Worm (Caenorhabditis elegans): ENCODE data around the gene H24K24.2.

Gene H24K24.2

DNA sequence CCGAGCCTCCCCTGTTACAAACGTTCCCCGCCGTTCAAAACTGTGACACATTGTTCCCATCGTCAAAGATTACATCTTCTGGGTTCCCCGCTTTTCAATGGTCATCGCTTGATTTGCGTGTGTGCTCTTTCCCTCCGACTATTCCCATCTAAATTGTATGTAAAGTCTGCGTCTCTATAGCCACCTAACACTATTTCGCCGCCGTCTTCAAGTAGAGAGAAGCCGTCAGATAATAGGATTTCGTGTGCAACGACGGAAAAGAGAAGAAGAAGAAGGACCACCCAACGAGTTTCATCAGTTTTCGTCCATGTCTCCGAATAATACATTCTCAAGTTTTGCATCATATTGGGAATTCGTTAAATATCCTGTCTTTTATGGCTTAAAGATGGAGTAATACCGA lies 48.6 kb downstream of the H24K24.2 start:
- TF ChIP-seq madf-10 (tag; optimal IDR thresholded peaks at IDR 0.05) (no peak), sptf-2 (GFP tag; optimal IDR thresholded peaks at IDR 0.05) (no peak), Y53G8AR.9 (GFP tag; conservative IDR thresholded peaks at IDR 0.05) (no peak), cebp-2 (GFP tag; IDR thresholded peaks at IDR 0.05) (no peak), unc-62 (GFP tag; optimal IDR thresholded peaks at IDR 0.05) (no peak), hmg-1.2 (GFP tag; IDR thresholded peaks at IDR 0.05) (peak; percentile 74; the same call in 1 of the 2 replicates), rec-8 (tag; optimal IDR thresholded peaks at IDR 0.05) (no peak), mel-28 (tag; optimal IDR thresholded peaks at IDR 0.05; ENCODE audit: borderline replicate concordance) (no peak)

DNA sequence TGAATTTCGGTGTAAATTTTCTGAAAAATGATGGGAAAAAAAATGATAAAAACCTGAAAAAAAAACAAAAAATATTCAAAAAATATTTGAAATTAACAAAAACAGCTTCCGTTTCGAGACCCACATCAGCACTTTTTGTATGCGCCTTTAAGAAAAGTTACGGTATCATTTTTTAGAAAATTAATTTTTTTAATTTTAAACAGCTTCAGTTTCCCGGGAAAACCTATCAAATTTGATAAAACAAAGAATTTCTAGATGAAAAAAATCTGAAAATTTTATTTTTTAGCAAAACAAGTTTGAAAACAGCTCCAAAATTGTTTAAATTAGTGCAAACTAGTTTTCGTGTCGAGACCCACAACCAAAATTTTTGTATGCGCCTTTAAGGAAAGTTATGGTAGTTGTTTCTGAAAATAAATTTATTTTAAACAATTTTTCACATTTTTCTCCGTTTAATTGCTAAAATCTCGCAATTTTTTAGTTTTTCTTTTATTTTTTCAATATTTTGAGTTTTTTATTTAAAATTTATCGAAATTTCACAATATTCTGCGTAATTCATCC lies 51.5 kb downstream of the H24K24.2 start:
- TF ChIP-seq madf-8 (GFP tag; conservative IDR thresholded peaks at IDR 0.05) (peak; percentile 64), pha-4 (tag; optimal IDR thresholded peaks at IDR 0.05) (no peak), ztf-3 (GFP tag; optimal IDR thresholded peaks at IDR 0.05) (no peak), nhr-27 (tag; optimal IDR thresholded peaks at IDR 0.05) (no peak), snpc-4 (GFP tag; optimal IDR thresholded peaks at IDR 0.05) (no peak), snpc-4 (tag; optimal IDR thresholded peaks at IDR 0.05) (peak in 1 of 4 experiments; percentile 16), K11D2.4 (GFP tag; IDR thresholded peaks at IDR 0.05) (no peak), xnd-1 (tag; optimal IDR thresholded peaks at IDR 0.05) (peak; percentile 96), F57C9.4 (tag; optimal IDR thresholded peaks at IDR 0.05) (no peak), nhr-90 (tag; optimal IDR thresholded peaks at IDR 0.05) (no peak), dpl-1 (GFP tag; optimal IDR thresholded peaks at IDR 0.05) (peak; percentile 2), B0261.1 (tag; optimal IDR thresholded peaks at IDR 0.05) (no peak), hmg-20 (GFP tag; IDR thresholded peaks at IDR 0.05) (no peak), atf-7 (tag; optimal IDR thresholded peaks at IDR 0.05) (no peak), him-1 (tag; optimal IDR thresholded peaks at IDR 0.05) (no peak), cebp-1 (GFP tag; IDR thresholded peaks at IDR 0.05) (no peak), cebp-1 (tag; optimal IDR thresholded peaks at IDR 0.05) (no peak), lsl-1 (GFP tag; optimal IDR thresholded peaks at IDR 0.05) (peak; percentile 98), lin-54 (GFP tag; optimal IDR thresholded peaks at IDR 0.05) (peak; percentile 77), rcor-1 (GFP tag; IDR thresholded peaks at IDR 0.05) (no peak), D2030.7 (GFP tag; IDR thresholded peaks at IDR 0.05) (peak; percentile 70), snpc-1.3 (tag; optimal IDR thresholded peaks at IDR 0.05; ENCODE audit: insufficient read depth) (no peak), sea-2 (GFP tag; IDR thresholded peaks at IDR 0.05) (no peak), mel-28 (tag; optimal IDR thresholded peaks at IDR 0.05; ENCODE audit: borderline replicate concordance) (no peak), madf-6 (GFP tag; IDR thresholded peaks at IDR 0.05) (peak; percentile 85), aptf-3 (GFP tag; IDR thresholded peaks at IDR 0.05) (no peak), T26A5.8 (tag; optimal IDR thresholded peaks at IDR 0.05) (no peak), dox-1 (GFP tag; IDR thresholded peaks at IDR 0.05) (no peak), Y53F4B.3 (GFP tag; IDR thresholded peaks at IDR 0.05) (no peak), somi-1 (GFP tag; optimal IDR thresholded peaks at IDR 0.05) (no peak), Y67H2A.10 (GFP tag; conservative IDR thresholded peaks at IDR 0.05) (no peak), B0336.3 (GFP tag; IDR thresholded peaks at IDR 0.05) (no peak), ceh-100 (GFP tag; IDR thresholded peaks at IDR 0.05) (no peak), repo-1 (tag; optimal IDR thresholded peaks at IDR 0.05) (no peak), efl-1 (GFP tag; optimal IDR thresholded peaks at IDR 0.05) (peak; percentile 29), ceh-91 (GFP tag; IDR thresholded peaks at IDR 0.05) (peak; percentile 45), snpc-1.1 (tag; optimal IDR thresholded peaks at IDR 0.05; ENCODE audit: insufficient read depth) (no peak), F55B11.4 (tag; optimal IDR thresholded peaks at IDR 0.05; ENCODE audit: borderline replicate concordance, insufficient read depth) (no peak), C17E4.6 (GFP tag; IDR thresholded peaks at IDR 0.05) (no peak), mes-4 (tag; optimal IDR thresholded peaks at IDR 0.05) (no peak), unc-130 (GFP tag; optimal IDR thresholded peaks at IDR 0.05) (peak; percentile 65)

Data from whole organism, young adult.